Fruit fly (Drosophila melanogaster) whole organism, embryonic: ENCODE results near the gene Coq2.

Experiments
- ATbp ChIP-seq: fragments of 200-800 bp; sonication (Bioruptor generic); optimal IDR thresholded peaks from 2 replicates; lab custom pipeline; 2017; ENCODE audit warnings: missing biosample characterization, mild to moderate bottlenecking, missing genetic modification characterization, missing genetic modification reagents
- Adf1 ChIP-seq: fragments of 200-800 bp; sonication (Bioruptor generic); IDR thresholded peaks from 2 replicates; pipeline ENCODE4 v1.3.6; 2022; ENCODE audit warnings: missing biosample characterization, missing genetic modification characterization
- CG10565 ChIP-seq: fragments of 200-800 bp; sonication (Bioruptor generic); optimal IDR thresholded peaks from 3 replicates; lab custom pipeline; 2016; ENCODE audit warnings: missing biosample characterization, mild to moderate bottlenecking, missing genetic modification characterization
- CG11085 ChIP-seq: fragments of 200-800 bp; sonication (Bioruptor generic); IDR thresholded peaks from 2 replicates; pipeline ENCODE4 v1.3.6; 2022; ENCODE audit warnings: missing biosample characterization, missing genetic modification characterization
- CG12942 ChIP-seq: fragments of 200-800 bp; sonication (Bioruptor generic); optimal IDR thresholded peaks from 3 replicates; lab custom pipeline; 2016; ENCODE audit warnings: missing biosample characterization, missing genetic modification characterization
- CG13287 ChIP-seq: fragments of 200-800 bp; sonication (Bioruptor generic); IDR thresholded peaks from 2 replicates; pipeline ENCODE4 v1.3.6; 2022; ENCODE audit warnings: missing biosample characterization, missing genetic modification characterization; ENCODE audit not compliant: partially characterized antibody
- CG13624 ChIP-seq: fragments of 200-800 bp; sonication (Bioruptor generic); optimal IDR thresholded peaks from 2 replicates; lab custom pipeline; 2016; ENCODE audit warnings: missing biosample characterization, missing genetic modification characterization
- CG1603 ChIP-seq: fragments of 200-800 bp; sonication (Bioruptor generic); optimal IDR thresholded peaks from 2 replicates; lab custom pipeline; 2019; ENCODE audit warnings: missing biosample characterization, mild to moderate bottlenecking, missing genetic modification characterization, moderate library complexity
- CG17328 ChIP-seq: fragments of 200-800 bp; sonication (Bioruptor generic); IDR thresholded peaks from 2 replicates; pipeline ENCODE4 v1.3.6; 2022; ENCODE audit warnings: missing biosample characterization, missing genetic modification characterization
- CG17385 ChIP-seq: fragments of 200-800 bp; sonication (Bioruptor generic); optimal IDR thresholded peaks from 3 replicates; lab custom pipeline; 2018; ENCODE audit warnings: missing biosample characterization, mild to moderate bottlenecking, missing genetic modification characterization
- CG17802 ChIP-seq: fragments of 200-800 bp; sonication (Bioruptor generic); optimal IDR thresholded peaks from 2 replicates; lab custom pipeline; 2018; ENCODE audit warnings: missing biosample characterization, mild to moderate bottlenecking, missing genetic modification characterization, moderate library complexity
- CG18262 ChIP-seq: fragments of 200-800 bp; optimal IDR thresholded peaks from 3 replicates; lab custom pipeline; 2019; ENCODE audit warnings: missing biosample characterization, mild to moderate bottlenecking, missing genetic modification characterization, moderate library complexity
- CG3163 ChIP-seq: fragments of 200-800 bp; sonication (Bioruptor generic); optimal IDR thresholded peaks from 3 replicates; lab custom pipeline; 2016; ENCODE audit warnings: missing biosample characterization, missing genetic modification characterization
- CG4282 ChIP-seq: fragments of 200-800 bp; sonication (Bioruptor generic); optimal IDR thresholded peaks from 2 replicates; lab custom pipeline; 2016; ENCODE audit warnings: missing biosample characterization, missing genetic modification characterization
- CG4404 ChIP-seq: fragments of 200-800 bp; sonication (Bioruptor generic); IDR thresholded peaks from 2 replicates; pipeline ENCODE4 v1.3.6; 2022; ENCODE audit warnings: missing biosample characterization, missing genetic modification characterization
- CG5953 ChIP-seq: fragments of 200-800 bp; sonication (Bioruptor generic); IDR thresholded peaks from 2 replicates; pipeline ENCODE4 v1.3.6; 2022; ENCODE audit warnings: missing biosample characterization, missing genetic modification characterization
- CG6175 ChIP-seq: fragments of 200-800 bp; sonication (Bioruptor generic); IDR thresholded peaks from 3 replicates; pipeline ENCODE4 v1.3.6; 2022; ENCODE audit warnings: missing biosample characterization, missing genetic modification characterization
- CG7963 ChIP-seq: fragments of 200-800 bp; sonication (Bioruptor generic); IDR thresholded peaks from 3 replicates; pipeline ENCODE4 v1.3.6; 2022; ENCODE audit warnings: missing biosample characterization, missing genetic modification characterization; ENCODE audit not compliant: partially characterized antibody
- CG9797 ChIP-seq: fragments of 200-800 bp; sonication (Bioruptor generic); optimal IDR thresholded peaks from 3 replicates; lab custom pipeline; 2018; ENCODE audit warnings: missing biosample characterization, mild to moderate bottlenecking, missing genetic modification characterization
- CG9876 ChIP-seq: fragments of 200-800 bp; sonication (Bioruptor generic); optimal IDR thresholded peaks from 2 replicates; lab custom pipeline; 2016; ENCODE audit warnings: missing biosample characterization, missing genetic modification characterization
- Dad ChIP-seq: fragments of 200-800 bp; sonication (Bioruptor generic); optimal IDR thresholded peaks from 3 replicates; lab custom pipeline; 2016; ENCODE audit warnings: missing biosample characterization, missing genetic modification characterization
- Doc2 ChIP-seq: fragments of 200-800 bp; sonication (Bioruptor generic); IDR thresholded peaks from 2 replicates; pipeline ENCODE4 v1.3.6; 2022; ENCODE audit warnings: missing biosample characterization, missing genetic modification characterization
- ERR ChIP-seq: fragments of 200-800 bp; sonication (Bioruptor generic); optimal IDR thresholded peaks from 2 replicates; lab custom pipeline; 2016; ENCODE audit warnings: missing biosample characterization, missing genetic modification characterization
- Ets65A ChIP-seq: fragments of 200-800 bp; sonication (Bioruptor generic); peaks from one replicate; lab custom pipeline; 2016; ENCODE audit warnings: missing biosample characterization, missing genetic modification characterization
- NC2α ChIP-seq: fragments of 200-800 bp; sonication (Bioruptor generic); optimal IDR thresholded peaks from 2 replicates; lab custom pipeline; 2016; ENCODE audit warnings: missing biosample characterization, missing genetic modification characterization
- Nf-YC ChIP-seq: fragments of 200-800 bp; optimal IDR thresholded peaks from 3 replicates; lab custom pipeline; 2019; ENCODE audit warnings: missing biosample characterization, mild to moderate bottlenecking, missing genetic modification characterization, moderate library complexity
- Ravus ChIP-seq: fragments of 200-800 bp; sonication (Bioruptor generic); IDR thresholded peaks from 2 replicates; pipeline ENCODE4 v1.3.6; 2022; ENCODE audit warnings: missing biosample characterization, missing genetic modification characterization
- Sox100B ChIP-seq: fragments of 200-800 bp; sonication (Bioruptor generic); optimal IDR thresholded peaks from 3 replicates; lab custom pipeline; 2018; ENCODE audit warnings: missing biosample characterization, mild to moderate bottlenecking, missing genetic modification characterization
- Tbp ChIP-seq: fragments of >200 bp; optimal IDR thresholded peaks from 2 replicates; lab custom pipeline; 2018; ENCODE audit warnings: missing biosample characterization, missing genetic modification characterization
- cato ChIP-seq: fragments of 200-800 bp; sonication (Bioruptor generic); optimal IDR thresholded peaks from 2 replicates; lab custom pipeline; 2016; ENCODE audit warnings: missing biosample characterization, missing genetic modification characterization, borderline replicate concordance
- crol ChIP-seq: fragments of 200-800 bp; sonication (Bioruptor generic); IDR thresholded peaks from 2 replicates; pipeline ENCODE4 v1.3.6; 2022; ENCODE audit warnings: missing biosample characterization, missing genetic modification characterization
- crp ChIP-seq, 2 experiments: fragments of 200-800 bp; sonication (Bioruptor generic); optimal IDR thresholded peaks; 2 replicates in 1 of 2; 3 replicates in 1 of 2; lab custom pipeline; 2017; ENCODE audit warnings: missing biosample characterization in 2 of 2, missing genetic modification characterization in 2 of 2, mild to moderate bottlenecking in 1 of 2, moderate library complexity in 1 of 2
- dan ChIP-seq: fragments of 200-800 bp; sonication (Bioruptor generic); IDR thresholded peaks from 2 replicates; pipeline ENCODE4 v1.3.6; 2022; ENCODE audit warnings: missing biosample characterization, missing genetic modification characterization
- dpn ChIP-seq, 2 experiments: fragments of 200-800 bp; sonication (Bioruptor generic); optimal IDR thresholded peaks; 3 replicates each; lab custom pipeline; 2016; ENCODE audit warnings: missing biosample characterization in 2 of 2, missing genetic modification characterization in 2 of 2
- fd102C ChIP-seq: fragments of 200-800 bp; sonication (Bioruptor generic); optimal IDR thresholded peaks from 2 replicates; lab custom pipeline; 2018; ENCODE audit warnings: missing biosample characterization, mild to moderate bottlenecking, missing genetic modification characterization, moderate library complexity
- fd3F ChIP-seq: fragments of 200-800 bp; sonication (Bioruptor generic); optimal IDR thresholded peaks from 2 replicates; lab custom pipeline; 2018; ENCODE audit warnings: missing biosample characterization, mild to moderate bottlenecking, missing genetic modification characterization, moderate library complexity
- ftz-f1 ChIP-seq: fragments of 200-800 bp; sonication (Bioruptor generic); optimal IDR thresholded peaks from 2 replicates; lab custom pipeline; 2016; ENCODE audit warnings: missing biosample characterization, missing genetic modification characterization
- jing ChIP-seq: fragments of 200-800 bp; sonication (Bioruptor generic); optimal IDR thresholded peaks from 2 replicates; lab custom pipeline; 2018; ENCODE audit warnings: missing biosample characterization, mild to moderate bottlenecking, missing genetic modification characterization
- kni ChIP-seq: fragments of 200-800 bp; sonication (Bioruptor generic); optimal IDR thresholded peaks from 3 replicates; lab custom pipeline; 2017; ENCODE audit warnings: mild to moderate bottlenecking, missing biosample characterization, missing genetic modification reagents, missing genetic modification characterization
- lbe ChIP-seq: fragments of 200-800 bp; sonication (Bioruptor generic); optimal IDR thresholded peaks from 2 replicates; lab custom pipeline; 2016; ENCODE audit warnings: missing biosample characterization, mild to moderate bottlenecking, missing genetic modification characterization
- lmd ChIP-seq: fragments of 200-800 bp; sonication (Bioruptor generic); IDR thresholded peaks from 2 replicates; pipeline ENCODE4 v1.3.6; 2022; ENCODE audit warnings: missing biosample characterization, missing genetic modification characterization
- pita ChIP-seq: fragments of 200-800 bp; sonication (Bioruptor generic); optimal IDR thresholded peaks from 2 replicates; lab custom pipeline; 2017; ENCODE audit warnings: missing biosample characterization, mild to moderate bottlenecking, missing genetic modification characterization
- rib ChIP-seq: fragments of 200-800 bp; sonication (Bioruptor generic); IDR thresholded peaks from 2 replicates; pipeline ENCODE4 v1.3.6; 2022; ENCODE audit warnings: missing biosample characterization, missing genetic modification characterization
- seq ChIP-seq: fragments of 200-800 bp; sonication (Bioruptor generic); IDR thresholded peaks from 2 replicates; pipeline ENCODE4 v1.3.6; 2022; ENCODE audit warnings: missing biosample characterization, missing genetic modification characterization
- sim ChIP-seq: fragments of 200-800 bp; sonication (Bioruptor generic); IDR thresholded peaks from 2 replicates; pipeline ENCODE4 v1.3.6; 2022; ENCODE audit warnings: missing biosample characterization, missing genetic modification characterization
- sug ChIP-seq: fragments of 200-800 bp; optimal IDR thresholded peaks from 2 replicates; lab custom pipeline; 2019; ENCODE audit warnings: missing biosample characterization, mild to moderate bottlenecking, missing genetic modification characterization, moderate library complexity
- tio ChIP-seq: fragments of 200-800 bp; sonication (Bioruptor generic); optimal IDR thresholded peaks from 2 replicates; lab custom pipeline; 2017; ENCODE audit warnings: missing biosample characterization, missing genetic modification characterization, inconsistent platforms
- toy ChIP-seq: fragments of 200-800 bp; sonication (Bioruptor generic); IDR thresholded peaks from 2 replicates; pipeline ENCODE4 v1.3.6; 2022; ENCODE audit warnings: missing biosample characterization, missing genetic modification characterization
- ttk ChIP-seq: fragments of 200-800 bp; sonication (Bioruptor generic); IDR thresholded peaks from 2 replicates; pipeline ENCODE4 v2.1.2; 2022; ENCODE audit warnings: missing biosample characterization, missing genetic modification characterization
- tx ChIP-seq: fragments of 200-800 bp; sonication (Bioruptor generic); optimal IDR thresholded peaks from 2 replicates; lab custom pipeline; 2016; ENCODE audit warnings: missing biosample characterization, missing genetic modification characterization
- vnd ChIP-seq: fragments of 200-800 bp; sonication (Bioruptor generic); IDR thresholded peaks from 3 replicates; pipeline ENCODE4 v1.3.6; 2022; ENCODE audit warnings: missing biosample characterization, missing genetic modification characterization; ENCODE audit not compliant: partially characterized antibody

Coq2 gene

dm6 chr3R:8355579-8355978, 39.2 kb upstream of the Coq2 start (continued):
- TF ChIP-seq CG18262 (tag; lab: Kevin White, UChicago) (peak; percentile 86), CG9797 (GFP tag; lab: Kevin White, UChicago) (no peak), lbe (peak; percentile 12), seq (peak; percentile 95), fd3F (GFP tag; lab: Kevin White, UChicago) (peak; percentile 93), dpn (GFP tag; optimal IDR thresholded peaks at IDR 0.05; lab: Kevin White, UChicago) (peak; percentile 97), crol (peak; percentile 58), ATbp (GFP tag; lab: Kevin White, UChicago) (peak; percentile 94), ftz-f1 (GFP tag; lab: Kevin White, UChicago) (peak; percentile 94), CG3163 (GFP tag; lab: Kevin White, UChicago) (peak; percentile 84), fd102C (no peak), Nf-YC (tag; lab: Kevin White, UChicago) (peak; percentile 51), Ets65A (GFP tag; lab: Kevin White, UChicago) (peak; percentile 100), tio (GFP tag; lab: Kevin White, UChicago) (peak; percentile 96), vnd (GFP tag; lab: Robert Waterston, UW) (no peak), cato (GFP tag; lab: Kevin White, UChicago) (peak; percentile 83), jing (GFP tag; lab: Kevin White, UChicago) (peak; percentile 88), Adf1 (GFP tag; lab: Robert Waterston, UW) (peak; percentile 86), CG11085 (peak; percentile 93), Doc2 (GFP tag; lab: Robert Waterston, UW) (peak; percentile 83; the same call in 1 of the 2 replicates), CG13287 (no peak), Tbp (GFP tag; lab: Kevin White, UChicago) (no peak), kni (GFP tag; lab: Kevin White, UChicago) (no peak), CG7963 (GFP tag; lab: Robert Waterston, UW) (no peak), toy (GFP tag; lab: Robert Waterston, UW) (peak; percentile 79), Sox100B (GFP tag; lab: Kevin White, UChicago) (peak; percentile 86), NC2α (GFP tag; lab: Kevin White, UChicago) (peak; percentile 84), CG9876 (peak; percentile 91), CG6175 (GFP tag; lab: Robert Waterston, UW) (peak; percentile 93), ttk (peak; percentile 90), sim (GFP tag; lab: Robert Waterston, UW) (peak; percentile 82), CG5953 (GFP tag; lab: Robert Waterston, UW) (peak; percentile 90), Ravus (peak; percentile 91), lmd (GFP tag; lab: Robert Waterston, UW) (peak; percentile 96), pita (no peak), sug (tag; lab: Kevin White, UChicago) (peak; percentile 79), CG17385 (GFP tag; lab: Kevin White, UChicago) (peak; percentile 92), ERR (GFP tag; lab: Kevin White, UChicago) (peak; percentile 92), tx (GFP tag; lab: Kevin White, UChicago) (peak; percentile 96), CG4404 (GFP tag; lab: Robert Waterston, UW) (peak; percentile 73), dan (GFP tag; lab: Robert Waterston, UW) (peak; percentile 37; the same call in 1 of the 2 replicates), CG17328 (GFP tag; lab: Robert Waterston, UW) (peak; percentile 89), CG17802 (tag; lab: Kevin White, UChicago) (peak; percentile 72), crp (GFP tag; optimal IDR thresholded peaks at IDR 0.05; lab: Kevin White, UChicago) (peak in 1 of 2 experiments; percentile 57), CG10565 (peak; percentile 73), CG13624 (GFP tag; lab: Kevin White, UChicago) (peak; percentile 99), Dad (GFP tag; lab: Kevin White, UChicago) (peak; percentile 94), CG1603 (tag; lab: Kevin White, UChicago) (peak; percentile 96), CG4282 (GFP tag; lab: Kevin White, UChicago) (peak; percentile 89), rib (peak; percentile 96), CG12942 (GFP tag; lab: Kevin White, UChicago) (peak; percentile 91)
